Worm (Caenorhabditis elegans): Measurements from ENCODE around the gene spch-1.

- TF ChIP-seq nhr-28 (tag; optimal IDR thresholded peaks at IDR 0.05) (no peak), nhr-76 (tag; optimal IDR thresholded peaks at IDR 0.05) (no peak), snpc-4 (tag; optimal IDR thresholded peaks at IDR 0.05) (no peak), elt-3 (tag; optimal IDR thresholded peaks at IDR 0.05) (no peak), flh-1 (GFP tag; optimal IDR thresholded peaks at IDR 0.05) (no peak), nhr-12 (tag; optimal IDR thresholded peaks at IDR 0.05) (no peak), blmp-1 (tag; optimal IDR thresholded peaks at IDR 0.05) (no peak), lsy-2 (tag; optimal IDR thresholded peaks at IDR 0.05) (no peak), lin-13 (tag; optimal IDR thresholded peaks at IDR 0.05) (no peak)
These were observed 15.2 kb upstream of the spch-1 start, which contains the start of gene ctf-18 for ce11 chrIV:10126544-10126943.

Measured in whole organism, mixed stage, embryonic.